Worm (Caenorhabditis elegans): ENCODE measurements around the gene Y62H9A.14.

Gene Y62H9A.14

ce11 chrX:11898040-11898439, 23.0 kb upstream of the Y62H9A.14 start, which contains the start of gene Y62H9A.9:
Gene Y62H9A.9, minus strand, starts transcription at chrX:11898140.
- TF ChIP-seq hlh-15 (tag; optimal IDR thresholded peaks at IDR 0.05) = no peak
- TF ChIP-seq F13H6.1 (tag; optimal IDR thresholded peaks at IDR 0.05) = no peak
- TF ChIP-seq ref-2 (tag; optimal IDR thresholded peaks at IDR 0.05) = no peak
- TF ChIP-seq fkh-6 (tag; optimal IDR thresholded peaks at IDR 0.05) = no peak
- no peak for TF ChIP-seq hlh-13 (GFP tag; optimal IDR thresholded peaks at IDR 0.05)
- no peak for TF ChIP-seq Y22D7AL.16 (tag; optimal IDR thresholded peaks at IDR 0.05)
- TF ChIP-seq ttx-3 (tag; optimal IDR thresholded peaks at IDR 0.05) = no peak
- no peak for TF ChIP-seq pha-2 (tag; optimal IDR thresholded peaks at IDR 0.05)
- no peak for TF ChIP-seq che-1 (tag; optimal IDR thresholded peaks at IDR 0.05)
- no peak for TF ChIP-seq mec-3 (tag; optimal IDR thresholded peaks at IDR 0.05; ENCODE audit: borderline replicate concordance)

- TF ChIP-seq elt-4 (tag; optimal IDR thresholded peaks at IDR 0.05) (no peak), ceh-31 (tag; optimal IDR thresholded peaks at IDR 0.05) (peak; percentile 46), T23F11.4 (GFP tag; optimal IDR thresholded peaks at IDR 0.05) (no peak), unc-42 (tag; optimal IDR thresholded peaks at IDR 0.05) (peak; percentile 28), sdc-2 (tag; optimal IDR thresholded peaks at IDR 0.05) (peak; percentile 97)
Observed at ce11 chrX:11899031-11899430, 22.0 kb upstream of the Y62H9A.14 start.

DNA sequence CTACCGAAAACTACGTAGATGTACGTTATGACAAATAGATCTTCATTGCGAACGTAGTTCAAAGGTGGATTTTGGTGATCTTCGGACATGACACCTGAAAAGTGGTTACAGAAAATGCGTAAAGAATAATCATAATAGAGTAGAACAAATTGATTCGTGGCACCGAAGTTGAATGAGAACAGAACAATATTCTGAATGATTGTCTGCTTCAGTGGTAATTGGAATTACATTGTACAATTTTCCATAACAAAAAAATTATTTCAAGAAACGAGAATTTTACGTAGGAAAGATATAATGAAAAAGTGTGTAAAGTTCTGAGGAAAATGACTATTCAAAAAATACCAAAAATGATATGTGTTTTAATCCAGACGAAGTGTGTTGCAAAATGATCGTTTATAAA, 18.4 kb upstream of the Y62H9A.14 start, which contains the start of gene Y62H9A.10:
TSS of gene Y62H9A.10 (minus strand) at position 101 of the 400 bp plus-strand sequence.
- TF ChIP-seq sox-2 (GFP tag; IDR thresholded peaks at IDR 0.05) = no peak
- TF ChIP-seq pros-1 (tag; optimal IDR thresholded peaks at IDR 0.05) = no peak
- TF ChIP-seq hlh-8 (tag; optimal IDR thresholded peaks at IDR 0.05) = no peak
- no peak for TF ChIP-seq lin-11 (tag; optimal IDR thresholded peaks at IDR 0.05)
- no peak for TF ChIP-seq nfya-1 (tag; optimal IDR thresholded peaks at IDR 0.05)
- TF ChIP-seq unc-42 (tag; optimal IDR thresholded peaks at IDR 0.05) = no peak
- TF ChIP-seq dmd-4 (tag; optimal IDR thresholded peaks at IDR 0.05; ENCODE audit: borderline replicate concordance) = no peak
- TF ChIP-seq C38D4.7 (GFP tag; optimal IDR thresholded peaks at IDR 0.05) = no peak
- TF ChIP-seq unc-55 (GFP tag; optimal IDR thresholded peaks at IDR 0.05) = no peak
- no peak for TF ChIP-seq ttx-3 (tag; optimal IDR thresholded peaks at IDR 0.05)
- no peak for TF ChIP-seq hlh-30 (tag; optimal IDR thresholded peaks at IDR 0.05; ENCODE audit: insufficient read depth)
- TF ChIP-seq eyg-1 (tag; optimal IDR thresholded peaks at IDR 0.05) = no peak
- TF ChIP-seq ceh-19 (GFP tag; optimal IDR thresholded peaks at IDR 0.05) = no peak
- no peak for TF ChIP-seq pag-3 (tag; optimal IDR thresholded peaks at IDR 0.05; ENCODE audit: borderline replicate concordance)
- no peak for TF ChIP-seq elt-4 (tag; optimal IDR thresholded peaks at IDR 0.05)
- no peak for TF ChIP-seq pat-9 (tag; optimal IDR thresholded peaks at IDR 0.05)

DNA sequence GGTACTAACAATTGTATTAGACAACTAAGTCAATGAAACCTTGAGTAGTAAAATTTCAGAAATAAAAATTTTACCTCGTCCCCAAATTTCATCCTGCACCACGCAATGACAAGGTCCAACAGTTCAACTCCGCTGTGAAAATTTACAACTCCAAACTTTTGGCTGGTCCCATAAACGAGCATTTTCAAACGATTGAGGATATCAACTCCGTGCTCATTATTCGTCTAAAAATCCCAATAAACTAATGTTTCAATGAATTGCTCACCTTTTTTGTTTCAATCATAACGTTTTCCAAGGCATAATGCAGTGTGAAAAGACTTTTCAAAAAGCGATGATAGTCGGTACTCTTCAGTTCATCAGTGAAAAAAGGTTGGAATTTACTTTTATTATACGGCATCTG, 14.4 kb upstream of the Y62H9A.14 start:
- TF ChIP-seq unc-42 (tag; optimal IDR thresholded peaks at IDR 0.05) (no peak), sox-4 (tag; optimal IDR thresholded peaks at IDR 0.05) (no peak), unc-55 (GFP tag; optimal IDR thresholded peaks at IDR 0.05) (no peak), ceh-30 (tag; optimal IDR thresholded peaks at IDR 0.05) (no peak), hlh-13 (GFP tag; optimal IDR thresholded peaks at IDR 0.05) (no peak), ceh-48 (tag; optimal IDR thresholded peaks at IDR 0.05) (no peak), ref-2 (tag; optimal IDR thresholded peaks at IDR 0.05) (no peak), fkh-10 (GFP tag; optimal IDR thresholded peaks at IDR 0.05) (no peak), ztf-16 (tag; optimal IDR thresholded peaks at IDR 0.05) (no peak), odd-2 (tag; optimal IDR thresholded peaks at IDR 0.05) (no peak), mec-3 (tag; optimal IDR thresholded peaks at IDR 0.05; ENCODE audit: borderline replicate concordance) (no peak), nfya-1 (tag; optimal IDR thresholded peaks at IDR 0.05) (no peak), pha-4 (tag; optimal IDR thresholded peaks at IDR 0.05) (no peak), pax-1 (tag; optimal IDR thresholded peaks at IDR 0.05) (no peak)

All from whole organism, late embryonic.